Worm (Caenorhabditis elegans) whole organism, L1 larva: ENCODE data around the gene natc-1.

ENCODE experiments used
- C16A3.4 ChIP-seq: fragments of 150-350 bp; optimal IDR thresholded peaks from 2 replicates; lab custom pipeline; 2014; ENCODE audit warnings: missing biosample characterization, missing genetic modification characterization
- F16B12.6 ChIP-seq: fragments of 150-350 bp; optimal IDR thresholded peaks from 2 replicates; lab custom pipeline; 2014; ENCODE audit warnings: missing biosample characterization, missing genetic modification characterization
- Y116A8C.19 ChIP-seq: sonication (generic microtip); optimal IDR thresholded peaks from 2 replicates; lab custom pipeline; 2016; ENCODE audit warnings: missing compliant biosample characterization, missing genetic modification characterization, borderline replicate concordance
- alr-1 ChIP-seq: fragments of 200-800 bp; sonication (Bioruptor generic); optimal IDR thresholded peaks from 2 replicates; lab custom pipeline; 2018; ENCODE audit warnings: borderline replicate concordance, mild to moderate bottlenecking, missing genetic modification characterization, missing compliant biosample characterization
- aly-2 ChIP-seq: fragments of 150-350 bp; optimal IDR thresholded peaks from 2 replicates; lab custom pipeline; 2014; ENCODE audit warnings: missing biosample characterization, missing genetic modification characterization
- blmp-1 ChIP-seq: fragments of 150-350 bp; optimal IDR thresholded peaks from 2 replicates; lab custom pipeline; 2014; ENCODE audit warnings: missing biosample characterization, missing genetic modification characterization
- ceh-8 ChIP-seq: fragments of 200-800 bp; sonication (Bioruptor generic); optimal IDR thresholded peaks from 2 replicates; lab custom pipeline; 2018; ENCODE audit warnings: mild to moderate bottlenecking, missing genetic modification characterization, moderate library complexity, missing compliant biosample characterization
- ceh-88 ChIP-seq: fragments of 200-800 bp; sonication (Bioruptor generic); IDR thresholded peaks from 2 replicates; pipeline ENCODE4 v1.3.6; 2022; ENCODE audit warnings: missing genetic modification characterization, missing compliant biosample characterization
- ceh-90 ChIP-seq: sonication (generic microtip); optimal IDR thresholded peaks from 2 replicates; lab custom pipeline; 2016; ENCODE audit warnings: missing genetic modification characterization, missing compliant biosample characterization
- dsc-1 ChIP-seq: sonication (generic microtip); optimal IDR thresholded peaks from 2 replicates; lab custom pipeline; 2016; ENCODE audit warnings: mild to moderate bottlenecking, missing genetic modification characterization, missing compliant biosample characterization
- efl-1 ChIP-seq, 4 experiments: fragments of 150-350 bp; optimal IDR thresholded peaks in 3 of 4; peaks in 1 of 4; 1 replicate in 1 of 4; 2 replicates in 3 of 4; lab custom pipeline; 2014; ENCODE audit warnings: missing biosample characterization in 2 of 4, missing genetic modification characterization in 2 of 4, missing genetic modification reagents in 2 of 4
- elt-2 ChIP-seq: sonication (generic microtip); optimal IDR thresholded peaks from 2 replicates; lab custom pipeline; 2016; ENCODE audit warnings: missing genetic modification characterization, mild to moderate bottlenecking, inconsistent platforms, missing compliant biosample characterization, missing genetic modification reagents
- elt-3 ChIP-seq, 6 experiments: fragments of 150-350 bp in 1 of 6; sonication (generic microtip); optimal IDR thresholded peaks; 2 replicates each; lab custom pipeline; 2017 to 2018; ENCODE audit warnings: missing biosample characterization in 6 of 6, missing genetic modification characterization in 6 of 6, inconsistent platforms in 1 of 6
- fkh-10 ChIP-seq: sonication (generic microtip); optimal IDR thresholded peaks from 2 replicates; lab custom pipeline; 2017; ENCODE audit warnings: missing biosample characterization, missing genetic modification reagents, missing genetic modification characterization
- fkh-8 ChIP-seq: sonication (generic microtip); optimal IDR thresholded peaks from 2 replicates; lab custom pipeline; 2016; ENCODE audit warnings: mild to moderate bottlenecking, missing genetic modification characterization, missing compliant biosample characterization
- fos-1 ChIP-seq: fragments of 150-350 bp; optimal IDR thresholded peaks from 2 replicates; lab custom pipeline; 2014; ENCODE audit warnings: missing biosample characterization, missing genetic modification characterization
- grh-1 ChIP-seq: fragments of 200-800 bp; sonication (Bioruptor generic); IDR thresholded peaks from 2 replicates; pipeline ENCODE4 v1.3.6; 2022; ENCODE audit warnings: missing genetic modification reagents, missing genetic modification characterization, missing compliant biosample characterization
- hlh-4 ChIP-seq: sonication (generic microtip); optimal IDR thresholded peaks from 2 replicates; lab custom pipeline; 2016; ENCODE audit warnings: mild to moderate bottlenecking, missing genetic modification characterization, missing compliant biosample characterization
- isw-1 ChIP-seq: fragments of 200-800 bp; sonication (Bioruptor generic); IDR thresholded peaks from 2 replicates; pipeline ENCODE4 v1.3.6; 2022; ENCODE audit warnings: missing genetic modification characterization, missing compliant biosample characterization
- jun-1 ChIP-seq: fragments of 150-350 bp; optimal IDR thresholded peaks from 2 replicates; lab custom pipeline; 2014; ENCODE audit warnings: missing biosample characterization, missing genetic modification reagents, missing genetic modification characterization
- lin-14 ChIP-seq: fragments of 200-800 bp; sonication (Bioruptor generic); optimal IDR thresholded peaks from 2 replicates; lab custom pipeline; 2018; ENCODE audit warnings: mild to moderate bottlenecking, missing genetic modification characterization, moderate library complexity, missing compliant biosample characterization
- lin-15B ChIP-seq: fragments of 150-350 bp; sonication (generic microtip); optimal IDR thresholded peaks from 3 replicates; lab custom pipeline; 2014; ENCODE audit warnings: missing biosample characterization, missing genetic modification characterization
- lin-35 ChIP-seq, 2 experiments: fragments of 150-350 bp; optimal IDR thresholded peaks; 2 replicates each; lab custom pipeline; 2014; ENCODE audit warnings: missing biosample characterization in 2 of 2, missing genetic modification characterization in 2 of 2, missing genetic modification reagents in 2 of 2
- lin-39 ChIP-seq: fragments of 150-350 bp; optimal IDR thresholded peaks from 2 replicates; lab custom pipeline; 2014; ENCODE audit warnings: missing biosample characterization, missing genetic modification reagents, missing genetic modification characterization
- lsy-2 ChIP-seq, 2 experiments: fragments of 150-350 bp; optimal IDR thresholded peaks; 2 replicates each; lab custom pipeline; 2014; ENCODE audit warnings: missing biosample characterization in 2 of 2, missing genetic modification characterization in 2 of 2
- mab-9 ChIP-seq: fragments of 200-800 bp; sonication (Bioruptor generic); IDR thresholded peaks from 2 replicates; pipeline ENCODE4 v1.3.6; 2022; ENCODE audit warnings: missing genetic modification reagents, missing genetic modification characterization, missing compliant biosample characterization
- mdl-1 ChIP-seq, 2 experiments: fragments of 150-350 bp; optimal IDR thresholded peaks; 2 replicates each; lab custom pipeline; 2014 to 2017; ENCODE audit warnings: missing biosample characterization in 2 of 2, missing genetic modification characterization in 2 of 2, inconsistent platforms in 1 of 2
- mef-2 ChIP-seq: fragments of 150-350 bp; optimal IDR thresholded peaks from 2 replicates; lab custom pipeline; 2014; ENCODE audit warnings: missing biosample characterization, missing genetic modification characterization
- mep-1 ChIP-seq: fragments of 150-350 bp; optimal IDR thresholded peaks from 2 replicates; lab custom pipeline; 2014; ENCODE audit warnings: missing biosample characterization, missing genetic modification characterization
- nhr-11 ChIP-seq: fragments of 150-350 bp; optimal IDR thresholded peaks from 2 replicates; lab custom pipeline; 2014; ENCODE audit warnings: missing biosample characterization, missing genetic modification characterization
- nhr-20 ChIP-seq: sonication (generic microtip); optimal IDR thresholded peaks from 2 replicates; lab custom pipeline; 2016; ENCODE audit warnings: mild to moderate bottlenecking, missing genetic modification characterization, missing compliant biosample characterization
- nhr-71 ChIP-seq: sonication (generic microtip); optimal IDR thresholded peaks from 2 replicates; lab custom pipeline; 2016; ENCODE audit warnings: mild to moderate bottlenecking, missing genetic modification characterization, moderate library complexity, missing compliant biosample characterization
- nhr-76 ChIP-seq: sonication (generic microtip); optimal IDR thresholded peaks from 2 replicates; lab custom pipeline; 2017; ENCODE audit warnings: missing biosample characterization, missing genetic modification characterization
- nhr-77 ChIP-seq: fragments of 150-350 bp; optimal IDR thresholded peaks from 2 replicates; lab custom pipeline; 2014; ENCODE audit warnings: missing biosample characterization, missing genetic modification characterization
- nhr-85 ChIP-seq: sonication (generic microtip); peaks from one replicate; lab custom pipeline; 2016; ENCODE audit warnings: missing genetic modification characterization, inconsistent platforms, missing compliant biosample characterization
- nhr-90 ChIP-seq: sonication (generic microtip); optimal IDR thresholded peaks from 2 replicates; lab custom pipeline; 2016; ENCODE audit warnings: mild to moderate bottlenecking, missing genetic modification characterization, missing compliant biosample characterization; ENCODE audit not compliant: poor library complexity
- pax-3 ChIP-seq: fragments of 200-800 bp; sonication (Bioruptor generic); optimal IDR thresholded peaks from 2 replicates; lab custom pipeline; 2018; ENCODE audit warnings: mild to moderate bottlenecking, missing genetic modification characterization, moderate library complexity, missing compliant biosample characterization
- snu-23 ChIP-seq: sonication (generic microtip); optimal IDR thresholded peaks from 2 replicates; lab custom pipeline; 2016; ENCODE audit warnings: missing genetic modification characterization, missing compliant biosample characterization
- sup-37 ChIP-seq: fragments of 200-800 bp; sonication (Bioruptor generic); optimal IDR thresholded peaks from 2 replicates; lab custom pipeline; 2018; ENCODE audit warnings: mild to moderate bottlenecking, missing genetic modification characterization, missing compliant biosample characterization
- swsn-7 ChIP-seq: sonication (generic microtip); optimal IDR thresholded peaks from 2 replicates; lab custom pipeline; 2016; ENCODE audit warnings: missing genetic modification characterization, missing compliant biosample characterization
- tbx-2 ChIP-seq: sonication (generic microtip); optimal IDR thresholded peaks from 2 replicates; lab custom pipeline; 2016; ENCODE audit warnings: missing genetic modification characterization, missing compliant biosample characterization
- unc-30 ChIP-seq: sonication (generic microtip); optimal IDR thresholded peaks from 2 replicates; lab custom pipeline; 2017; ENCODE audit warnings: missing biosample characterization, missing genetic modification characterization
- unc-62 ChIP-seq: fragments of 150-350 bp; optimal IDR thresholded peaks from 2 replicates; lab custom pipeline; 2014; ENCODE audit warnings: missing biosample characterization, missing genetic modification reagents, missing genetic modification characterization
- unc-98 ChIP-seq: fragments of 200-800 bp; sonication (Bioruptor generic); IDR thresholded peaks from 2 replicates; pipeline ENCODE4 v1.3.6; 2022; ENCODE audit warnings: missing genetic modification characterization, missing compliant biosample characterization
- vab-15 ChIP-seq: sonication (generic microtip); optimal IDR thresholded peaks from 2 replicates; lab custom pipeline; 2017; ENCODE audit warnings: missing genotype, mild to moderate bottlenecking, missing genetic modification characterization, missing compliant biosample characterization
- zag-1 ChIP-seq: fragments of 150-350 bp; optimal IDR thresholded peaks from 2 replicates; lab custom pipeline; 2014; ENCODE audit warnings: missing biosample characterization, missing genetic modification characterization

natc-1 gene

ce11 chrV:8437358-8437757 is 24.8 kb upstream of the natc-1 start:
- TF ChIP-seq pax-3 (tag; lab: Kevin White, UChicago) (no peak), lin-14 (GFP tag; lab: Kevin White, UChicago) (peak; percentile 64), mab-9 (0 out of 2 replicates have a peak, but pooled peaks have one; percentile 26)

ce11 chrV:8444357-8444856 is 17.8 kb upstream of the natc-1 start, which contains the start of gene lmd-3:
TSS of gene lmd-3 (minus strand) at chrV:8444806.
- TF ChIP-seq alr-1 (tag; lab: Kevin White, UChicago): no peak
- TF ChIP-seq unc-30 (tag; lab: Kevin White, UChicago): no peak
- no peak for TF ChIP-seq ceh-88 (GFP tag; lab: Robert Waterston, UW)
- no peak for TF ChIP-seq snu-23 (GFP tag; lab: Kevin White, UChicago)
- no peak for TF ChIP-seq grh-1 (GFP tag; lab: Robert Waterston, UW)
- TF ChIP-seq fkh-8: peak; percentile 67
- no peak for TF ChIP-seq nhr-11
- TF ChIP-seq lin-14 (GFP tag; lab: Kevin White, UChicago): peak; percentile 28
- TF ChIP-seq vab-15: no peak
- no peak for TF ChIP-seq ceh-8 (GFP tag; lab: Kevin White, UChicago)
- TF ChIP-seq tbx-2 (tag; lab: Kevin White, UChicago): no peak
- no peak for TF ChIP-seq elt-2 (tag; lab: Kevin White, UChicago)
- TF ChIP-seq dsc-1: peak; percentile 20
- no peak for TF ChIP-seq efl-1 (optimal IDR thresholded peaks at IDR 0.05; lab: Kevin White, UChicago)
- no peak for TF ChIP-seq efl-1 (GFP tag; optimal IDR thresholded peaks at IDR 0.05 in 1 of 2; lab: Kevin White, UChicago)

- peak in 1 of 2 experiments; percentile 22 for TF ChIP-seq efl-1 (optimal IDR thresholded peaks at IDR 0.05; lab: Kevin White, UChicago)
- TF ChIP-seq efl-1 (GFP tag; optimal IDR thresholded peaks at IDR 0.05 in 1 of 2; lab: Kevin White, UChicago): peak in 1 of 2 experiments; percentile 1
- peak in 3 of 6 experiments; percentile 24 to 53 (median 49) for TF ChIP-seq elt-3 (tag; optimal IDR thresholded peaks at IDR 0.05; lab: Kevin White, UChicago)
- TF ChIP-seq zag-1 (tag; lab: Kevin White, UChicago): no peak
- peak; percentile 16 for TF ChIP-seq mep-1 (tag; lab: Kevin White, UChicago)
- peak in 1 of 2 experiments; percentile 17 for TF ChIP-seq mdl-1 (tag; optimal IDR thresholded peaks at IDR 0.05; lab: Kevin White, UChicago)
- TF ChIP-seq blmp-1: peak; percentile 78
- no peak for TF ChIP-seq lin-39 (tag; lab: Kevin White, UChicago)
- no peak for TF ChIP-seq mef-2 (tag; lab: Kevin White, UChicago)
- TF ChIP-seq hlh-4 (tag; lab: Kevin White, UChicago): no peak
- no peak for TF ChIP-seq isw-1 (GFP tag; lab: Robert Waterston, UW)
- peak; percentile 43 for TF ChIP-seq jun-1 (tag; lab: Kevin White, UChicago)
- no peak for TF ChIP-seq unc-62 (GFP tag; lab: Kevin White, UChicago)
- TF ChIP-seq fkh-8: no peak
- TF ChIP-seq lin-15B (tag; lab: Kevin White, UChicago): no peak
- TF ChIP-seq lin-35 (GFP tag; optimal IDR thresholded peaks at IDR 0.05; lab: Kevin White, UChicago): peak; percentile 2 to 64
- TF ChIP-seq lin-14 (GFP tag; lab: Kevin White, UChicago): peak; percentile 71
- TF ChIP-seq fkh-10 (GFP tag; lab: Kevin White, UChicago): no peak
- TF ChIP-seq Y116A8C.19: no peak
- TF ChIP-seq elt-2 (tag; lab: Kevin White, UChicago): peak; percentile 51
- peak; percentile 48 for TF ChIP-seq nhr-71 (tag; lab: Kevin White, UChicago)
- TF ChIP-seq nhr-20: peak; percentile 53
- TF ChIP-seq mab-9: no peak
- TF ChIP-seq snu-23 (GFP tag; lab: Kevin White, UChicago): peak; percentile 48
- TF ChIP-seq unc-98 (GFP tag; lab: Robert Waterston, UW): no peak
- TF ChIP-seq nhr-90 (tag; lab: Kevin White, UChicago): peak; percentile 41
- TF ChIP-seq lsy-2 (tag; optimal IDR thresholded peaks at IDR 0.05; lab: Kevin White, UChicago): peak; percentile 5 to 62
- TF ChIP-seq fos-1 (tag; lab: Kevin White, UChicago): peak; percentile 9
- TF ChIP-seq nhr-85 (tag; lab: Kevin White, UChicago): peak; percentile 80
- TF ChIP-seq unc-30 (tag; lab: Kevin White, UChicago): no peak
- no peak for TF ChIP-seq tbx-2 (tag; lab: Kevin White, UChicago)
- peak; percentile 60 for TF ChIP-seq nhr-77 (tag; lab: Kevin White, UChicago)
- TF ChIP-seq nhr-76 (tag; lab: Kevin White, UChicago): no peak
- TF ChIP-seq C16A3.4: peak; percentile 28
- TF ChIP-seq swsn-7 (tag; lab: Kevin White, UChicago): no peak
- TF ChIP-seq F16B12.6 (tag; lab: Kevin White, UChicago): no peak
- TF ChIP-seq aly-2 (tag; lab: Kevin White, UChicago): no peak
- no peak for TF ChIP-seq ceh-90
- no peak for TF ChIP-seq sup-37 (GFP tag; lab: Kevin White, UChicago)
These were observed 16.5 kb upstream of the natc-1 start for ce11 chrV:8445636-8446035.
